Fruit fly (Drosophila melanogaster) whole organism, embryonic: ENCODE measurements around the gene dpy.
A peak's percentile ranks its signal among the peaks of the same experiment; 100 is the strongest.

Experiments used
- Abd-B ChIP-seq: fragments of 200-800 bp; sonication (Bioruptor generic); optimal IDR thresholded peaks from 2 replicates; lab custom pipeline; 2018; ENCODE audit warnings: missing biosample characterization, mild to moderate bottlenecking, missing genetic modification characterization, moderate library complexity
- Bgb ChIP-seq: fragments of 200-800 bp; sonication (Bioruptor generic); IDR thresholded peaks from 2 replicates; pipeline ENCODE4 v1.3.6; 2022; ENCODE audit warnings: missing biosample characterization, missing genetic modification characterization; ENCODE audit not compliant: partially characterized antibody
- C15 ChIP-seq: fragments of 200-800 bp; sonication (Bioruptor generic); IDR thresholded peaks from 3 replicates; pipeline ENCODE4 v1.3.6; 2022; ENCODE audit warnings: missing biosample characterization, missing genetic modification characterization
- CG11504 ChIP-seq: fragments of 200-800 bp; sonication (Bioruptor generic); optimal IDR thresholded peaks from 3 replicates; lab custom pipeline; 2019; ENCODE audit warnings: missing biosample characterization, mild to moderate bottlenecking, missing genetic modification characterization, moderate library complexity
- CG13123 ChIP-seq: fragments of 200-800 bp; sonication (Bioruptor generic); optimal IDR thresholded peaks from 2 replicates; lab custom pipeline; 2016; ENCODE audit warnings: missing biosample characterization, missing genetic modification characterization
- CG13287 ChIP-seq: fragments of 200-800 bp; sonication (Bioruptor generic); IDR thresholded peaks from 2 replicates; pipeline ENCODE4 v1.3.6; 2022; ENCODE audit warnings: missing biosample characterization, missing genetic modification characterization; ENCODE audit not compliant: partially characterized antibody
- CG18011 ChIP-seq: fragments of 200-800 bp; sonication (Bioruptor generic); optimal IDR thresholded peaks from 2 replicates; lab custom pipeline; 2017; ENCODE audit warnings: missing biosample characterization, missing genetic modification characterization, mild to moderate bottlenecking, moderate library complexity, missing genotype
- CG18619 ChIP-seq: fragments of 200-800 bp; sonication (Bioruptor generic); optimal IDR thresholded peaks from 3 replicates; lab custom pipeline; 2017; ENCODE audit warnings: missing biosample characterization, mild to moderate bottlenecking, missing genetic modification characterization
- CG30020 ChIP-seq: fragments of 200-800 bp; optimal IDR thresholded peaks from 2 replicates; lab custom pipeline; 2019; ENCODE audit warnings: missing biosample characterization, mild to moderate bottlenecking, missing genetic modification characterization, moderate library complexity
- CG3065 ChIP-seq: fragments of 200-800 bp; sonication (Bioruptor generic); optimal IDR thresholded peaks from 2 replicates; lab custom pipeline; 2016; ENCODE audit warnings: missing biosample characterization, missing genetic modification characterization
- CG6272 ChIP-seq: fragments of 200-800 bp; sonication (Bioruptor generic); IDR thresholded peaks from 2 replicates; pipeline ENCODE4 v1.3.6; 2022; ENCODE audit warnings: missing biosample characterization, missing genetic modification characterization
- CG7963 ChIP-seq: fragments of 200-800 bp; sonication (Bioruptor generic); IDR thresholded peaks from 3 replicates; pipeline ENCODE4 v1.3.6; 2022; ENCODE audit warnings: missing biosample characterization, missing genetic modification characterization; ENCODE audit not compliant: partially characterized antibody
- CTCF ChIP-seq: fragments of 200-800 bp; sonication (Bioruptor generic); optimal IDR thresholded peaks from 2 replicates; lab custom pipeline; 2017; ENCODE audit warnings: missing biosample characterization, mild to moderate bottlenecking, missing genetic modification characterization, moderate library complexity
- Dip2 ChIP-seq: fragments of 200-800 bp; sonication (Bioruptor generic); IDR thresholded peaks from 2 replicates; pipeline ENCODE4 v1.3.6; 2022; ENCODE audit warnings: missing biosample characterization, missing genetic modification characterization
- HLH4C ChIP-seq: fragments of 200-800 bp; sonication (Bioruptor generic); IDR thresholded peaks from 3 replicates; pipeline ENCODE4 v1.3.6; 2022; ENCODE audit warnings: missing biosample characterization, missing genetic modification characterization; ENCODE audit not compliant: partially characterized antibody
- Kr ChIP-seq: fragments of 200-800 bp; sonication (Bioruptor generic); optimal IDR thresholded peaks from 2 replicates; lab custom pipeline; 2017; ENCODE audit warnings: missing biosample characterization, mild to moderate bottlenecking, missing genetic modification characterization
- Med ChIP-seq: fragments of 200-800 bp; sonication (Bioruptor generic); peaks from one replicate; lab custom pipeline; 2016; ENCODE audit warnings: missing biosample characterization, missing genetic modification characterization, mild to moderate bottlenecking, inconsistent platforms, moderate library complexity
- Oaz ChIP-seq: fragments of 200-800 bp; sonication (Bioruptor generic); IDR thresholded peaks from 2 replicates; pipeline ENCODE4 v1.3.6; 2022; ENCODE audit warnings: missing biosample characterization, missing genetic modification characterization
- Pdp1 ChIP-seq, 2 experiments: fragments of 200-800 bp; sonication (Bioruptor generic); optimal IDR thresholded peaks; 3 replicates each; lab custom pipeline; 2016; ENCODE audit warnings: missing biosample characterization in 2 of 2, missing genetic modification characterization in 2 of 2, mild to moderate bottlenecking in 1 of 2, moderate library complexity in 1 of 2
- Sin3A ChIP-seq: fragments of >200 bp; optimal IDR thresholded peaks from 2 replicates; lab custom pipeline; 2018
- amos ChIP-seq: fragments of 200-800 bp; sonication (Bioruptor generic); IDR thresholded peaks from 2 replicates; pipeline ENCODE4 v1.3.6; 2022; ENCODE audit warnings: missing biosample characterization, missing genetic modification characterization; ENCODE audit not compliant: partially characterized antibody
- chn ChIP-seq: fragments of 200-800 bp; sonication (Bioruptor generic); optimal IDR thresholded peaks from 2 replicates; lab custom pipeline; 2016; ENCODE audit warnings: missing biosample characterization, missing genetic modification characterization
- dysf ChIP-seq: fragments of 200-800 bp; sonication (Bioruptor generic); IDR thresholded peaks from 3 replicates; pipeline ENCODE4 v1.3.6; 2022; ENCODE audit warnings: missing biosample characterization, missing genetic modification characterization
- eve ChIP-seq, 2 experiments: fragments of >200 bp; optimal IDR thresholded peaks; 2 replicates each; lab custom pipeline; 2017; ENCODE audit warnings: missing biosample characterization in 2 of 2, missing genetic modification characterization in 2 of 2
- fd64A ChIP-seq: fragments of 200-800 bp; sonication (Bioruptor generic); optimal IDR thresholded peaks from 3 replicates; lab custom pipeline; 2018; ENCODE audit warnings: missing biosample characterization, mild to moderate bottlenecking, missing genetic modification characterization
- gro ChIP-seq: fragments of 200-800 bp; sonication (Bioruptor generic); optimal IDR thresholded peaks from 2 replicates; lab custom pipeline; 2016; ENCODE audit warnings: missing biosample characterization, missing genetic modification characterization
- h ChIP-seq: fragments of >200 bp; optimal IDR thresholded peaks from 2 replicates; lab custom pipeline; 2017
- inv ChIP-seq: fragments of 200-800 bp; sonication (Bioruptor generic); IDR thresholded peaks from 2 replicates; pipeline ENCODE4 v1.3.6; 2022; ENCODE audit warnings: missing biosample characterization, missing genetic modification characterization; ENCODE audit not compliant: partially characterized antibody
- knrl ChIP-seq: fragments of 200-800 bp; sonication (Bioruptor generic); IDR thresholded peaks from 3 replicates; pipeline ENCODE4 v1.3.6; 2022; ENCODE audit warnings: missing biosample characterization, missing genetic modification characterization; ENCODE audit not compliant: partially characterized antibody
- nmo ChIP-seq: fragments of 200-800 bp; sonication (Bioruptor generic); optimal IDR thresholded peaks from 2 replicates; lab custom pipeline; 2018; ENCODE audit warnings: missing biosample characterization, mild to moderate bottlenecking, missing genetic modification characterization, moderate library complexity
- pita ChIP-seq: fragments of 200-800 bp; sonication (Bioruptor generic); optimal IDR thresholded peaks from 2 replicates; lab custom pipeline; 2017; ENCODE audit warnings: missing biosample characterization, mild to moderate bottlenecking, missing genetic modification characterization
- ro ChIP-seq: fragments of 200-800 bp; sonication (Bioruptor generic); IDR thresholded peaks from 2 replicates; pipeline ENCODE4 v1.3.6; 2022; ENCODE audit warnings: missing biosample characterization, missing genetic modification characterization
- sens ChIP-seq: fragments of 200-800 bp; sonication (Bioruptor generic); peaks from one replicate; lab custom pipeline; 2016; ENCODE audit warnings: missing biosample characterization, missing genetic modification characterization
- ssp ChIP-seq: fragments of 200-800 bp; sonication (Bioruptor generic); IDR thresholded peaks from 2 replicates; pipeline ENCODE4 v1.3.6; 2022; ENCODE audit warnings: missing biosample characterization, missing genetic modification characterization
- stwl ChIP-seq: fragments of 200-800 bp; sonication (Bioruptor generic); optimal IDR thresholded peaks from 3 replicates; lab custom pipeline; 2018; ENCODE audit warnings: missing biosample characterization, mild to moderate bottlenecking, missing genetic modification characterization, moderate library complexity
- tll ChIP-seq, 2 experiments: fragments of 200-800 bp in 1 of 2; fragments of >200 bp in 1 of 2; sonication (Bioruptor generic) in 1 of 2; optimal IDR thresholded peaks; 2 replicates each; lab custom pipeline; 2017 to 2019; ENCODE audit warnings: missing biosample characterization in 2 of 2, missing genetic modification characterization in 2 of 2, mild to moderate bottlenecking in 1 of 2, moderate library complexity in 1 of 2
- trh ChIP-seq: fragments of 200-800 bp; sonication (Bioruptor generic); optimal IDR thresholded peaks from 2 replicates; lab custom pipeline; 2016; ENCODE audit warnings: missing biosample characterization, missing genetic modification characterization

dpy gene

DNA sequence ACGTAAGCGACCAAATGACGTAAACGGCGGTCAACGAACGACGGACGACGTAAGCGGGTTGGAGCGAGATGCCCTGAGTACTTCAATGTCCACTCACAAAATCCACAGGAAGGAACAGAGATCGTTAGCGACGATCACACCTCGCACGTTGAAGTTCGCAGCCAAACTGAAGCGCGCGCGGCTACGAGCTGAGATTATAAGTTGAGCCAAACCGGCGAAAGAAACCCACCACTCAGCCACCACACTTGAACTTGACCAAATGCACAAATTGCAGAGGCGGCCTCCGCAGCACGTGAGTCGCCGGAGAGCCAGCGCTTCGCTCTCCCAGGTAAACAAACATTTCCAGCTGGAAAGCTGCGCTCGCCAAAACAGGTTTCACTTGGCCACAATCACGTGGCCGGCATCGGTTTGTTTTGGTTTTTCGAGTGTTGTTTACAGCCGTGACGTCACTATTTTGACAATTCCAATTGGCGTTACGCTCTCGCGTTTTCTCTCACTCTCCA, at the start of gene dpy (continued):
- TF ChIP-seq inv (GFP tag; lab: Robert Waterston, UW) (no peak), Kr (GFP tag; lab: Kevin White, UChicago) (no peak), CG30020 (tag; lab: Kevin White, UChicago) (no peak), gro (GFP tag; lab: Kevin White, UChicago) (no peak), ssp (GFP tag; lab: Robert Waterston, UW) (no peak), dysf (no peak), Sin3A (lab: Kevin White, UChicago) (no peak), CG13123 (GFP tag; lab: Kevin White, UChicago) (no peak), Med (GFP tag; lab: Kevin White, UChicago) (no peak)

dm6 chr2L:4660932-4661331, 46.8 kb upstream of the dpy start:
- TF ChIP-seq Abd-B (GFP tag; lab: Kevin White, UChicago), result peak; percentile 20
- TF ChIP-seq Pdp1 (GFP tag; optimal IDR thresholded peaks at IDR 0.05; lab: Kevin White, UChicago), result peak in 1 of 2 experiments; percentile 34
- TF ChIP-seq tll (GFP tag; optimal IDR thresholded peaks at IDR 0.05; lab: Kevin White, UChicago), result no peak
- TF ChIP-seq Oaz (GFP tag; lab: Robert Waterston, UW), result no peak
- peak; percentile 92 for TF ChIP-seq Dip2 (GFP tag; lab: Robert Waterston, UW)
- no peak for TF ChIP-seq CG6272 (GFP tag; lab: Robert Waterston, UW)
- no peak for TF ChIP-seq C15 (GFP tag; lab: Robert Waterston, UW)
- peak; percentile 60; the same call in 2 of the 3 replicates for TF ChIP-seq knrl (GFP tag; lab: Robert Waterston, UW)
- TF ChIP-seq amos, result peak; percentile 28; the same call in 1 of the 2 replicates
- TF ChIP-seq CTCF (GFP tag; lab: Kevin White, UChicago), result peak; percentile 94
- TF ChIP-seq nmo (GFP tag; lab: Kevin White, UChicago), result peak; percentile 1
- no peak for TF ChIP-seq fd64A (GFP tag; lab: Kevin White, UChicago)
- TF ChIP-seq ro (GFP tag; lab: Robert Waterston, UW), result no peak
- peak; percentile 42; the same call in 1 of the 2 replicates for TF ChIP-seq CG13287 (GFP tag; lab: Robert Waterston, UW)
- TF ChIP-seq chn, result no peak
- no peak for TF ChIP-seq h (lab: Kevin White, UChicago)
- peak; percentile 53 for TF ChIP-seq CG11504 (tag; lab: Kevin White, UChicago)
- peak; percentile 66 for TF ChIP-seq CG18011 (GFP tag; lab: Kevin White, UChicago)
- peak; percentile 65 for TF ChIP-seq sens
- peak; percentile 2 for TF ChIP-seq pita (GFP tag; lab: Kevin White, UChicago)
- TF ChIP-seq CG7963 (GFP tag; lab: Robert Waterston, UW), result 0 out of 3 replicates have a peak, but pooled peaks have one; percentile 26
- TF ChIP-seq CG18619 (GFP tag; lab: Kevin White, UChicago), result no peak
- no peak for TF ChIP-seq trh (GFP tag; lab: Kevin White, UChicago)
- peak; percentile 71 for TF ChIP-seq Bgb (GFP tag; lab: Robert Waterston, UW)
- TF ChIP-seq Med (GFP tag; lab: Kevin White, UChicago), result peak; percentile 87
- 0 out of 3 replicates have a peak, but pooled peaks have one; percentile 6 for TF ChIP-seq HLH4C (GFP tag; lab: Robert Waterston, UW)
- peak; percentile 35 for TF ChIP-seq stwl (tag; lab: Kevin White, UChicago)
- TF ChIP-seq eve (GFP tag; optimal IDR thresholded peaks at IDR 0.05; lab: Kevin White, UChicago), result no peak

DNA sequence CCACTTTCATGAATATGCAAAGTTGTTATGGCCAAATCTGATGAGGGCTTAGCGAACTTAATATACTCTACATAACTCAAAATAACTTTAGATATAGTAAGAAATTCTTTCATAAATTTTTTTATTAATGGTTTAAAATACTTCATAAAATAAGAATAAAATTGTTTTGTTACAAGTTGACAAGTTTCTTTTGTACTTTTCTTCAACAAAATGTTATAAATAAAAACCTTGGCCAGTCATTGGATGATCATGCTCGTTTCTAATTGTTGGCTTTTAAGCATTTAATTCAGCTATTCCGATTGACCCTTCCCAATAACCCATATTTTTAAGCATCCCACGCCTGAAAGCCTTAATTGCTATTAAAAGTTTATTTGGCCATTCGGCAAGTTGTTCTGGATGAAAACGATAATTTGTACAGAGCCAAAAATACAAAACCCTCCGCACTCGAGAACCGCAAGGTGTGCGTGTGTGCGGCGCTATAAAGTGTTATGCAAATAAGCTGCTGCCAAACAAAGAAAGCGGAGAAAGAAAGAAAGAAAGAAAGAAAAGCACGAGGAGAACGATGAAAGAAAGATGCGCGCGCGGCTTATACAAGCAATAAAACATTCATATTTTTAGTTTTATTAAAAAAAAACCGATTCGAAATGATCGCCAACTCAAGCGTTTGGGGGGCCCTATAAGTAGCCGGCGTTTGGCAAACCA, 36.8 kb upstream of the dpy start, which contains the start of gene CG3355:
Gene CG3355 (plus strand): TSS at position 652 of the 702 bp plus-strand sequence.
- TF ChIP-seq CG3065, result no peak
